Worm (Caenorhabditis elegans) whole organism, L3 larva: Measurements from ENCODE around the gene nduf-2.2.

Source experiments
- ceh-28 ChIP-seq: fragments of 150-350 bp; optimal IDR thresholded peaks from 2 replicates; lab custom pipeline; 2014; ENCODE audit warnings: missing biosample characterization, missing genetic modification reagents, missing genetic modification characterization
- ceh-82 ChIP-seq: fragments of 150-350 bp; optimal IDR thresholded peaks from 2 replicates; lab custom pipeline; 2014; ENCODE audit warnings: missing biosample characterization, missing genetic modification characterization
- elt-1 ChIP-seq: fragments of 150-350 bp; optimal IDR thresholded peaks from 2 replicates; lab custom pipeline; 2014; ENCODE audit warnings: missing biosample characterization, missing genetic modification characterization
- mml-1 ChIP-seq: fragments of 150-350 bp; sonication (generic microtip); optimal IDR thresholded peaks from 3 replicates; lab custom pipeline; 2014; ENCODE audit warnings: missing biosample characterization, missing genetic modification characterization
- nhr-237 ChIP-seq: fragments of 150-350 bp; optimal IDR thresholded peaks from 2 replicates; lab custom pipeline; 2014; ENCODE audit warnings: missing biosample characterization, missing genetic modification characterization
- pqm-1 ChIP-seq: fragments of 150-350 bp; optimal IDR thresholded peaks from 2 replicates; lab custom pipeline; 2017; ENCODE audit warnings: missing biosample characterization, missing genetic modification characterization, inconsistent platforms
- snpc-4 ChIP-seq: fragments of 150-350 bp; optimal IDR thresholded peaks from 2 replicates; lab custom pipeline; 2014; ENCODE audit warnings: missing biosample characterization, missing genetic modification characterization
- tbx-2 ChIP-seq: sonication (generic microtip); optimal IDR thresholded peaks from 2 replicates; lab custom pipeline; 2016; ENCODE audit warnings: mild to moderate bottlenecking, missing genetic modification characterization, missing compliant biosample characterization
- unc-62 ChIP-seq: fragments of 150-350 bp; sonication (generic microtip); optimal IDR thresholded peaks from 4 replicates; lab custom pipeline; 2014; ENCODE audit warnings: missing biosample characterization, missing genetic modification reagents, missing genetic modification characterization
- ztf-11 ChIP-seq: fragments of 150-350 bp; optimal IDR thresholded peaks from 2 replicates; lab custom pipeline; 2014; ENCODE audit warnings: missing biosample characterization, missing genetic modification characterization

DNA sequence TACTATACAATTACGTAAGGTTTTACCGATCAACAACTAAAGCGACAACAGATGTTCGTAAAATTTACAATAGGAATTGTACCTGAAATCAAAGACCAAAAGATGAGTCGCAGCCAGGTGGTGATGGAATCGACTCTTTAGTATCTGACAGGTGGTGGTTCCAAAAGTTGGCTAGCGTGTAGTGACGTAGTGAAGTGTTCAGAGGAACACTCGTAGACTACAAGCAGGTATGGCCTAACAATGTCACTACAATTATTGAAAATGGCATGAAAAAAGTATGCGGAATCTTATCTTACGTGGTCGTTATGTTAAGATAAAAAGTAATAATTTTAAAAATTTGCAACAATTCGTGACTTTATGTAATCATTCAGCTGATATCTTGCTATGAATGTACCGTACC, 43.5 kb upstream of the nduf-2.2 start:
- TF ChIP-seq snpc-4 (tag; lab: Kevin White, UChicago): no peak
- no peak for TF ChIP-seq tbx-2 (tag; lab: Kevin White, UChicago)
- no peak for TF ChIP-seq nhr-237 (tag; lab: Kevin White, UChicago)
- no peak for TF ChIP-seq elt-1 (tag; lab: Kevin White, UChicago)
- TF ChIP-seq ceh-82 (tag; lab: Kevin White, UChicago): no peak
- no peak for TF ChIP-seq ztf-11
- TF ChIP-seq mml-1: no peak
- TF ChIP-seq ceh-28: no peak
- no peak for TF ChIP-seq pqm-1
- no peak for TF ChIP-seq unc-62 (GFP tag; lab: Kevin White, UChicago)
